Worm (Caenorhabditis elegans): ENCODE results near the gene klp-18.

Gene klp-18

DNA sequence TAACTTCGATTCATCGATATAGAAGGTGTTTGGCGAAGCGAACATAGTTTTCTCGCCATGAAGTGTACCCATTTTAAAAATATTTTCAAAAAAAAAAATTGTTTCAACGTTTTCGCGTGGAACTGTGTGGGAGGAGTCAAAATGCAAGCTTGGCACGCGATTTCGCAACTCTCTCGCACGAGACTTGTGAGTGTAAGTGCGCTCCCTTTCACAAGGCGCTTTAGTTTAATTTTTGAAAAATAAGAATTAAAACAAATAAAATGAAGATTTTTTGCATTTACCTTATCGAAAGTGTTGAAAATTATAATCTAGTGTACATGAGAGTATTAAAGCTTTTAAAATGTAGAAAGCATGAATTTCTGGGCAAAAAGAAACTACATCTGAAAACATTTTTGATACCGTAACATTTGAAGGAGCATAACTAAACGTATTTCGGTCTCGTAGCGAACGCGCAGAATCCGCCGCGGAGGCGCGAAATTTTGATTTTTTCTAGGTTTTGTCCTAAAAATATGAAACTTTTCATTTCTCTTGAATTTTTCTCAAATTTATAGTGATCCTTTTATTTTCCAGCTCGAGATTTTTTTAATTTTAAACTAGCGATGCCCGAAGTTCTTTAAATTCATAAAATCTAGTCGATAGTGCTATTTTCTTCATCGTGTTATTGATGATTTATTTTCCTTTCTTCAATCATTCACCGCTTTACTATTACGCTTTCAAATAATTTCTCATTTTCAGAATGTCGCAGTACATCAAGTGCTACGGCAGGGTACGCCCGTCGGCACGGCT, at the start of gene klp-18, which contains the start of gene cogc-2:
TSS of gene klp-18 (plus strand) at position 736 of the 786 bp plus-strand sequence.
TSS of gene cogc-2 (minus strand) at position 105 of the 786 bp plus-strand sequence.
- TF ChIP-seq efl-1 (optimal IDR thresholded peaks at IDR 0.05) = peak; percentile 96 to 97
- TF ChIP-seq efl-1 (GFP tag; optimal IDR thresholded peaks at IDR 0.05 in 1 of 2) = peak; percentile 95 to 99
- no peak for TF ChIP-seq efl-3 (GFP tag; optimal IDR thresholded peaks at IDR 0.05)
- TF ChIP-seq nhr-11 (tag; optimal IDR thresholded peaks at IDR 0.05) = peak; percentile 7
- TF ChIP-seq alr-1 (tag; optimal IDR thresholded peaks at IDR 0.05; ENCODE audit: borderline replicate concordance) = no peak
- no peak for TF ChIP-seq ets-5 (GFP tag; IDR thresholded peaks at IDR 0.05)
- TF ChIP-seq sox-4 (tag; optimal IDR thresholded peaks at IDR 0.05) = peak; percentile 63
- no peak for TF ChIP-seq nhr-12 (tag; optimal IDR thresholded peaks at IDR 0.05)
- peak in 2 of 6 experiments; percentile 71 to 86 for TF ChIP-seq elt-3 (tag; optimal IDR thresholded peaks at IDR 0.05)
- TF ChIP-seq irx-1 (tag; optimal IDR thresholded peaks at IDR 0.05) = peak; percentile 71
- peak; percentile 12 for TF ChIP-seq ceh-90 (tag; optimal IDR thresholded peaks at IDR 0.05)
- peak; percentile 75 for TF ChIP-seq lin-15B (tag; optimal IDR thresholded peaks at IDR 0.05)
- TF ChIP-seq nhr-90 (tag; optimal IDR thresholded peaks at IDR 0.05; ENCODE audit: poor library complexity) = peak; percentile 85
- TF ChIP-seq skn-1 (tag; optimal IDR thresholded peaks at IDR 0.05) = peak; percentile 95
- TF ChIP-seq zip-4 (GFP tag; optimal IDR thresholded peaks at IDR 0.05) = peak; percentile 64
- TF ChIP-seq egl-27 (tag; optimal IDR thresholded peaks at IDR 0.05) = no peak
- TF ChIP-seq fos-1 (tag; optimal IDR thresholded peaks at IDR 0.05) = peak; percentile 44
- TF ChIP-seq lin-13 (GFP tag; optimal IDR thresholded peaks at IDR 0.05) = peak; percentile 70
- TF ChIP-seq mep-1 (tag; optimal IDR thresholded peaks at IDR 0.05) = peak; percentile 81
- peak; percentile 90 for TF ChIP-seq nhr-71 (tag; optimal IDR thresholded peaks at IDR 0.05)
- TF ChIP-seq ceh-63 (GFP tag; optimal IDR thresholded peaks at IDR 0.05) = no peak
- TF ChIP-seq nhr-77 (tag; optimal IDR thresholded peaks at IDR 0.05) = peak; percentile 68
- peak; percentile 83 for TF ChIP-seq xbp-1 (tag; optimal IDR thresholded peaks at IDR 0.05)
- peak; percentile 85 for TF ChIP-seq dsc-1 (tag; optimal IDR thresholded peaks at IDR 0.05)
- peak; percentile 59 for TF ChIP-seq mab-9 (GFP tag; IDR thresholded peaks at IDR 0.05)
- peak; percentile 85 for TF ChIP-seq nhr-20 (tag; optimal IDR thresholded peaks at IDR 0.05)
- peak; percentile 74 for TF ChIP-seq egl-13 (tag; optimal IDR thresholded peaks at IDR 0.05)
- peak; percentile 93 for TF ChIP-seq rnt-1 (tag; optimal IDR thresholded peaks at IDR 0.05)
- peak; percentile 63 for TF ChIP-seq hpl-2 (GFP tag; optimal IDR thresholded peaks at IDR 0.05)
- TF ChIP-seq nhr-76 (tag; optimal IDR thresholded peaks at IDR 0.05) = peak; percentile 69
- peak; percentile 94 for TF ChIP-seq C16A3.4 (tag; optimal IDR thresholded peaks at IDR 0.05)
- TF ChIP-seq tbx-2 (tag; optimal IDR thresholded peaks at IDR 0.05) = peak; percentile 85
- TF ChIP-seq nhr-84 (tag; optimal IDR thresholded peaks at IDR 0.05) = no peak
- peak; percentile 95 to 99 for TF ChIP-seq lin-35 (GFP tag; optimal IDR thresholded peaks at IDR 0.05)
- TF ChIP-seq tlp-1 (tag; optimal IDR thresholded peaks at IDR 0.05) = no peak
- no peak for TF ChIP-seq nhr-28 (tag; optimal IDR thresholded peaks at IDR 0.05)
- peak; percentile 74 for TF ChIP-seq lir-3 (tag; optimal IDR thresholded peaks at IDR 0.05; ENCODE audit: poor library complexity)
- peak; percentile 60; the same call in 1 of the 2 replicates for TF ChIP-seq ceh-88 (GFP tag; IDR thresholded peaks at IDR 0.05)
- peak; percentile 50 for TF ChIP-seq F16B12.6 (tag; optimal IDR thresholded peaks at IDR 0.05)
- TF ChIP-seq grh-1 (GFP tag; IDR thresholded peaks at IDR 0.05) = peak; percentile 78
- TF ChIP-seq dpl-1 (GFP tag; optimal IDR thresholded peaks at IDR 0.05) = peak; percentile 91 to 96 (median 95)
- no peak for TF ChIP-seq hlh-4 (tag; optimal IDR thresholded peaks at IDR 0.05)
- TF ChIP-seq unc-130 (tag; optimal IDR thresholded peaks at IDR 0.05) = peak; percentile 96
- peak; percentile 87 to 91 for TF ChIP-seq lsy-2 (tag; optimal IDR thresholded peaks at IDR 0.05)
- peak in 1 of 2 experiments; percentile 88 for TF ChIP-seq mdl-1 (tag; optimal IDR thresholded peaks at IDR 0.05)
- TF ChIP-seq lin-14 (GFP tag; optimal IDR thresholded peaks at IDR 0.05) = peak; percentile 83
- peak; percentile 75 for TF ChIP-seq lin-39 (tag; optimal IDR thresholded peaks at IDR 0.05)
- peak; percentile 91 for TF ChIP-seq snu-23 (GFP tag; optimal IDR thresholded peaks at IDR 0.05)
- TF ChIP-seq nhr-47 (tag; optimal IDR thresholded peaks at IDR 0.05) = peak; percentile 88
- no peak for TF ChIP-seq ama-1 (optimal IDR thresholded peaks at IDR 0.05)
- peak; percentile 85 for TF ChIP-seq nhr-85 (tag)
- TF ChIP-seq fkh-8 (tag; optimal IDR thresholded peaks at IDR 0.05) = peak; percentile 67
